Worm (Caenorhabditis elegans): ENCODE measurements around the gene flh-1.

ce11 chrIV:9215824-9216223 lies 48.2 kb downstream of the flh-1 start:
- no peak for TF ChIP-seq lin-13 (GFP tag; optimal IDR thresholded peaks at IDR 0.05)
- no peak for TF ChIP-seq mes-2 (tag; optimal IDR thresholded peaks at IDR 0.05; ENCODE audit: poor library complexity, severe bottlenecking)
- no peak for TF ChIP-seq nhr-6 (tag; optimal IDR thresholded peaks at IDR 0.05)
- TF ChIP-seq ztf-11 (tag; optimal IDR thresholded peaks at IDR 0.05), result no peak
- TF ChIP-seq cey-2 (tag; optimal IDR thresholded peaks at IDR 0.05; ENCODE audit: borderline replicate concordance, insufficient read depth), result no peak
- no peak for TF ChIP-seq R02D3.7 (tag; optimal IDR thresholded peaks at IDR 0.05)
- no peak for TF ChIP-seq zip-2 (tag; optimal IDR thresholded peaks at IDR 0.05)
- no peak for TF ChIP-seq ceh-82 (tag; optimal IDR thresholded peaks at IDR 0.05)
- no peak for TF ChIP-seq dve-1 (tag; optimal IDR thresholded peaks at IDR 0.05; ENCODE audit: insufficient read depth)

All from whole organism, L4 larva.